Worm (Caenorhabditis elegans): ENCODE measurements around the gene rpt-3.

DNA sequence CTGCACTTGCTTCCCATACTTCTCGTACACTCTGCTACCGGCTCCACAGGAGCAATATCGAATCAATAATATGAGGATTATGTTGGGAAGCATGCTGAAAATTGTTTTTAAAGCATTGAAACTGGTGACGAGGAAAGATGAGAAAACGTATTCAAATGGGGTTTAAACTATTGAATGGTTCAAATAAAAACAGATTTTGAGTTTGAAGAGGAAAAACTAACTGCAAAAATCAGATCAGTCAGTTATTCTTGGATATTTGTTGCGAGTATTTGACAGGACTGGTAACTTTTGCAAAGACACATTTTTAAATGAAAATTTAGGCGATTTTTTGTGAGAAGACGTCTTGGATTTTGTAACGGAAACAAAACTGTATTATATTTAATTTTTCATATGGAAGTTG is 25.1 kb downstream of the rpt-3 start, which contains the start of gene acr-5:
- TF ChIP-seq lsy-2 (tag; optimal IDR thresholded peaks at IDR 0.05) (no peak), F44E2.7 (GFP tag; IDR thresholded peaks at IDR 0.05) (no peak)
